Fruit fly (Drosophila melanogaster) whole organism, embryonic: ENCODE results near the gene ATPsynO.
A peak's percentile ranks its signal among the peaks of the same experiment; 100 is the strongest.

Source experiments
- Aef1 ChIP-seq: fragments of 200-800 bp; sonication (Bioruptor generic); IDR thresholded peaks from 3 replicates; pipeline ENCODE4 v1.3.6; 2022; ENCODE audit warnings: missing biosample characterization, missing genetic modification characterization
- Atf3 ChIP-seq: fragments of 200-800 bp; sonication (Bioruptor generic); optimal IDR thresholded peaks from 3 replicates; lab custom pipeline; 2016; ENCODE audit warnings: missing biosample characterization, missing genetic modification characterization
- CG10209 ChIP-seq: fragments of 200-800 bp; sonication (Bioruptor generic); optimal IDR thresholded peaks from 3 replicates; lab custom pipeline; 2017; ENCODE audit warnings: missing biosample characterization, mild to moderate bottlenecking, missing genetic modification characterization, missing genetic modification reagents
- CG11504 ChIP-seq: fragments of 200-800 bp; sonication (Bioruptor generic); optimal IDR thresholded peaks from 3 replicates; lab custom pipeline; 2019; ENCODE audit warnings: missing biosample characterization, mild to moderate bottlenecking, missing genetic modification characterization, moderate library complexity
- CG12155 ChIP-seq: fragments of 200-800 bp; sonication (Bioruptor generic); optimal IDR thresholded peaks from 3 replicates; lab custom pipeline; 2016; ENCODE audit warnings: missing biosample characterization, missing genetic modification characterization
- CG1233 ChIP-seq: fragments of 200-800 bp; sonication (Bioruptor generic); optimal IDR thresholded peaks from 4 replicates; lab custom pipeline; 2018; ENCODE audit warnings: missing biosample characterization, mild to moderate bottlenecking, missing genetic modification characterization
- CG13296 ChIP-seq: fragments of 200-800 bp; sonication (Bioruptor generic); optimal IDR thresholded peaks from 3 replicates; lab custom pipeline; 2018; ENCODE audit warnings: missing biosample characterization, mild to moderate bottlenecking, missing genetic modification characterization
- CG17829 ChIP-seq: fragments of 200-800 bp; optimal IDR thresholded peaks from 2 replicates; lab custom pipeline; 2019; ENCODE audit warnings: missing biosample characterization, mild to moderate bottlenecking, missing genetic modification characterization, moderate library complexity
- CG2678 ChIP-seq: fragments of 200-800 bp; sonication (Bioruptor generic); optimal IDR thresholded peaks from 3 replicates; lab custom pipeline; 2019; ENCODE audit warnings: missing biosample characterization, mild to moderate bottlenecking, missing genetic modification characterization, moderate library complexity
- CG34376 ChIP-seq: fragments of 200-800 bp; sonication (Bioruptor generic); optimal IDR thresholded peaks from 2 replicates; lab custom pipeline; 2018; ENCODE audit warnings: missing biosample characterization, mild to moderate bottlenecking, missing genetic modification characterization
- CG4707 ChIP-seq: fragments of 200-800 bp; sonication (Bioruptor generic); optimal IDR thresholded peaks from 2 replicates; lab custom pipeline; 2018; ENCODE audit warnings: missing biosample characterization, mild to moderate bottlenecking, missing genetic modification characterization, moderate library complexity
- CG8281 ChIP-seq: fragments of 200-800 bp; sonication (Bioruptor generic); optimal IDR thresholded peaks from 2 replicates; lab custom pipeline; 2018; ENCODE audit warnings: missing biosample characterization, mild to moderate bottlenecking, missing genetic modification characterization, moderate library complexity
- CG8290 ChIP-seq, 3 experiments: fragments of 200-800 bp; sonication (Bioruptor generic); optimal IDR thresholded peaks; 2 replicates each; lab custom pipeline; 2016 to 2019; ENCODE audit warnings: missing biosample characterization in 3 of 3, missing genetic modification characterization in 3 of 3, mild to moderate bottlenecking in 2 of 3, moderate library complexity in 1 of 3
- CG8478 ChIP-seq: fragments of >200 bp; optimal IDR thresholded peaks from 2 replicates; lab custom pipeline; 2018
- CG8944 ChIP-seq: fragments of 200-800 bp; sonication (Bioruptor generic); optimal IDR thresholded peaks from 3 replicates; lab custom pipeline; 2016; ENCODE audit warnings: missing biosample characterization, missing genetic modification characterization
- D19B ChIP-seq: fragments of 200-800 bp; sonication (Bioruptor generic); optimal IDR thresholded peaks from 2 replicates; lab custom pipeline; 2017; ENCODE audit warnings: missing biosample characterization, mild to moderate bottlenecking, missing genetic modification characterization
- Fer3 ChIP-seq: fragments of 200-800 bp; sonication (Bioruptor generic); optimal IDR thresholded peaks from 2 replicates; lab custom pipeline; 2018; ENCODE audit warnings: missing biosample characterization, mild to moderate bottlenecking, missing genetic modification characterization, moderate library complexity
- HLH4C ChIP-seq: fragments of 200-800 bp; sonication (Bioruptor generic); IDR thresholded peaks from 3 replicates; pipeline ENCODE4 v1.3.6; 2022; ENCODE audit warnings: missing biosample characterization, missing genetic modification characterization; ENCODE audit not compliant: partially characterized antibody
- HLH54F ChIP-seq: fragments of 200-800 bp; sonication (Bioruptor generic); optimal IDR thresholded peaks from 3 replicates; lab custom pipeline; 2016; ENCODE audit warnings: missing biosample characterization, missing genetic modification characterization
- Meics ChIP-seq: fragments of 200-800 bp; sonication (Bioruptor generic); optimal IDR thresholded peaks from 2 replicates; lab custom pipeline; 2017; ENCODE audit warnings: missing biosample characterization, mild to moderate bottlenecking, missing genetic modification characterization
- NK7.1 ChIP-seq: fragments of 200-800 bp; sonication (Bioruptor generic); optimal IDR thresholded peaks from 3 replicates; lab custom pipeline; 2016; ENCODE audit warnings: missing biosample characterization, missing genetic modification characterization
- NfI ChIP-seq: fragments of 200-800 bp; sonication (Bioruptor generic); optimal IDR thresholded peaks from 3 replicates; lab custom pipeline; 2018; ENCODE audit warnings: missing biosample characterization, mild to moderate bottlenecking, missing genetic modification characterization, moderate library complexity
- Sox102F ChIP-seq: fragments of 200-800 bp; sonication (Bioruptor generic); optimal IDR thresholded peaks from 2 replicates; lab custom pipeline; 2018; ENCODE audit warnings: missing biosample characterization, mild to moderate bottlenecking, missing genetic modification characterization, moderate library complexity
- Vsx1 ChIP-seq: fragments of 200-800 bp; sonication (Bioruptor generic); optimal IDR thresholded peaks from 2 replicates; lab custom pipeline; 2017; ENCODE audit warnings: missing biosample characterization, mild to moderate bottlenecking, missing genetic modification characterization, missing genetic modification reagents
- bcd ChIP-seq: fragments of 200-800 bp; sonication (Bioruptor generic); optimal IDR thresholded peaks from 2 replicates; lab custom pipeline; 2017; ENCODE audit warnings: missing biosample characterization, mild to moderate bottlenecking, missing genetic modification characterization
- br ChIP-seq: fragments of >200 bp; optimal IDR thresholded peaks from 2 replicates; lab custom pipeline; 2017
- bsh ChIP-seq, 2 experiments: fragments of 200-800 bp; sonication (Bioruptor generic); optimal IDR thresholded peaks; 2 replicates each; lab custom pipeline; 2017 to 2018; ENCODE audit warnings: mild to moderate bottlenecking in 2 of 2, missing biosample characterization in 2 of 2, missing genetic modification characterization in 2 of 2, moderate library complexity in 1 of 2
- cato ChIP-seq: fragments of 200-800 bp; sonication (Bioruptor generic); optimal IDR thresholded peaks from 2 replicates; lab custom pipeline; 2016; ENCODE audit warnings: missing biosample characterization, missing genetic modification characterization, borderline replicate concordance
- crc ChIP-seq: fragments of 200-800 bp; sonication (Bioruptor generic); optimal IDR thresholded peaks from 2 replicates; lab custom pipeline; 2016; ENCODE audit warnings: missing biosample characterization, missing genetic modification characterization
- dmrt99B ChIP-seq: fragments of 200-800 bp; sonication (Bioruptor generic); optimal IDR thresholded peaks from 2 replicates; lab custom pipeline; 2018; ENCODE audit warnings: missing biosample characterization, mild to moderate bottlenecking, missing genetic modification characterization, moderate library complexity
- dpn ChIP-seq, 2 experiments: fragments of 200-800 bp; sonication (Bioruptor generic); optimal IDR thresholded peaks; 3 replicates each; lab custom pipeline; 2016; ENCODE audit warnings: missing biosample characterization in 2 of 2, missing genetic modification characterization in 2 of 2
- fd3F ChIP-seq: fragments of 200-800 bp; sonication (Bioruptor generic); optimal IDR thresholded peaks from 2 replicates; lab custom pipeline; 2018; ENCODE audit warnings: missing biosample characterization, mild to moderate bottlenecking, missing genetic modification characterization, moderate library complexity
- gem ChIP-seq: fragments of 200-800 bp; sonication (Bioruptor generic); optimal IDR thresholded peaks from 2 replicates; lab custom pipeline; 2019; ENCODE audit warnings: missing biosample characterization, mild to moderate bottlenecking, missing genetic modification characterization, moderate library complexity
- lilli ChIP-seq: fragments of 200-800 bp; sonication (Bioruptor generic); optimal IDR thresholded peaks from 3 replicates; lab custom pipeline; 2016; ENCODE audit warnings: missing biosample characterization, missing genetic modification characterization
- mirr ChIP-seq: fragments of 200-800 bp; sonication (Bioruptor generic); optimal IDR thresholded peaks from 3 replicates; lab custom pipeline; 2018; ENCODE audit warnings: missing biosample characterization, mild to moderate bottlenecking, missing genetic modification characterization
- onecut ChIP-seq: fragments of 200-800 bp; sonication (Bioruptor generic); IDR thresholded peaks from 2 replicates; pipeline ENCODE4 v1.3.6; 2022; ENCODE audit warnings: missing biosample characterization, missing genetic modification characterization
- pan ChIP-seq, 4 experiments: fragments of >200 bp in 3 of 4; fragments of 200-800 bp in 1 of 4; sonication (Bioruptor generic) in 1 of 4; optimal IDR thresholded peaks in 3 of 4; IDR thresholded peaks in 1 of 4; 2 replicates each; pipeline versions ENCODE4 v1.3.6 to Lab custom; 2017 to 2022; ENCODE audit warnings: missing biosample characterization in 2 of 4, missing genetic modification characterization in 2 of 4, mixed read lengths in 1 of 4
- pb ChIP-seq: fragments of 200-800 bp; sonication (Bioruptor generic); optimal IDR thresholded peaks from 3 replicates; lab custom pipeline; 2016; ENCODE audit warnings: missing biosample characterization, missing genetic modification characterization
- pnt ChIP-seq: fragments of 200-800 bp; sonication (Bioruptor generic); optimal IDR thresholded peaks from 3 replicates; lab custom pipeline; 2016; ENCODE audit warnings: missing biosample characterization, missing genetic modification characterization
- pros ChIP-seq: fragments of 200-800 bp; sonication (Bioruptor generic); optimal IDR thresholded peaks from 3 replicates; lab custom pipeline; 2019; ENCODE audit warnings: missing biosample characterization, mild to moderate bottlenecking, missing genetic modification characterization, moderate library complexity
- repo ChIP-seq: fragments of 200-800 bp; sonication (Bioruptor generic); optimal IDR thresholded peaks from 2 replicates; lab custom pipeline; 2016; ENCODE audit warnings: missing biosample characterization, missing genetic modification characterization
- slbo ChIP-seq: fragments of 200-800 bp; sonication (Bioruptor generic); IDR thresholded peaks from 2 replicates; pipeline ENCODE4 v1.3.6; 2022; ENCODE audit warnings: missing biosample characterization, missing genetic modification characterization
- sob ChIP-seq: fragments of 200-800 bp; sonication (Bioruptor generic); IDR thresholded peaks from 2 replicates; pipeline ENCODE4 v1.3.6; 2022; ENCODE audit warnings: missing biosample characterization, missing genetic modification characterization
- stc ChIP-seq: fragments of 200-800 bp; sonication (Bioruptor generic); IDR thresholded peaks from 2 replicates; pipeline ENCODE4 v1.3.6; 2022; ENCODE audit warnings: missing biosample characterization, missing genetic modification characterization
- sug ChIP-seq: fragments of 200-800 bp; optimal IDR thresholded peaks from 2 replicates; lab custom pipeline; 2019; ENCODE audit warnings: missing biosample characterization, mild to moderate bottlenecking, missing genetic modification characterization, moderate library complexity
- tup ChIP-seq: fragments of 200-800 bp; sonication (Bioruptor generic); optimal IDR thresholded peaks from 2 replicates; lab custom pipeline; 2016; ENCODE audit warnings: missing biosample characterization, mild to moderate bottlenecking, missing genetic modification characterization, moderate library complexity
- tx ChIP-seq: fragments of 200-800 bp; sonication (Bioruptor generic); optimal IDR thresholded peaks from 2 replicates; lab custom pipeline; 2016; ENCODE audit warnings: missing biosample characterization, missing genetic modification characterization
- unpg ChIP-seq: fragments of 200-800 bp; sonication (Bioruptor generic); optimal IDR thresholded peaks from 3 replicates; lab custom pipeline; 2018; ENCODE audit warnings: missing biosample characterization, mild to moderate bottlenecking, missing genetic modification characterization, moderate library complexity

The ATPsynO gene

DNA sequence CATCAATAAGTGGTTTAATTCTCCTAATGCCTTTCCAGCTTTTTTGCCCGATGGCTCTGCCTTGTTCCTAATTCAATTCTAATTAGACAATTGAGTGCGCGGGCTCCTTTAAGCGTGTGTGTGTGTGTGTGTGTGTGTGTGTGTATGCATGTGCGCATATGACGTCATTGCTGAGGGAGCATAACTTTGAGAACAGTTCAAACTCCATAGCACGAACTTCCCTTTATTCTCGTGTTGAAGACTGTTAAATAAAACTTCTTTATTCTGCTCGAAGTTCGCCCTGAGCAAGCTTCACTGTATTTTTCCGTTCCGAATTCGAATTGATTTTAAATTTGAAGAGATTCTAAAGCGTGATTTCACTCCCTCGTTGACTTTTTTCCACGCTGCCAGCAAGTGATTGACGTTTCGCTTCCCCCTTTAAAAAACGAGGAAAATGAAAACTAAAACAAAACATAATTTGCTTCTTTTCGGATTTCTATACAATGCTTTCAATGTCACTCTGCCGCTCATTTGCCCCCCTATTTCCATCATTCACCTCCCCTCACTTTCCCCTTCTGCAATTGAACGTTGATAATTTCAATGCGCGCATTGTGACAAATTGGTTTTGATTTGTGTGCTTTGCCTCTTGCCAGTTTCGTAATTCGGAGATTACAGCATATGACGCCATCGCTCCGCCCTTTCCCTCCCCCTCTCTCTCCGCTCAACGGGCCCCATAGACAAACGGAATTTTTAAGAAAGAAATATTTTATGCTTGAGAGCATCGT is 27.0 kb downstream of the ATPsynO start (continued):
- TF ChIP-seq slbo (GFP tag; lab: Robert Waterston, UW) (no peak), NfI (peak; percentile 27), dpn (GFP tag; optimal IDR thresholded peaks at IDR 0.05; lab: Kevin White, UChicago) (peak; percentile 17 to 39), bsh (GFP tag; optimal IDR thresholded peaks at IDR 0.05; lab: Kevin White, UChicago) (peak in 1 of 2 experiments; percentile 49), bcd (GFP tag; lab: Kevin White, UChicago) (peak; percentile 18), CG11504 (tag; lab: Kevin White, UChicago) (peak; percentile 32), pros (GFP tag; lab: Kevin White, UChicago) (peak; percentile 3), sug (tag; lab: Kevin White, UChicago) (peak; percentile 48), br (lab: Kevin White, UChicago) (no peak), HLH4C (no peak), tx (no peak), stc (GFP tag; lab: Robert Waterston, UW) (no peak), D19B (GFP tag; lab: Kevin White, UChicago) (no peak), crc (GFP tag; lab: Kevin White, UChicago) (peak; percentile 20), pb (no peak), CG4707 (GFP tag; lab: Kevin White, UChicago) (no peak), CG10209 (GFP tag; lab: Kevin White, UChicago) (peak; percentile 8), sob (GFP tag; lab: Robert Waterston, UW) (no peak), mirr (GFP tag; lab: Kevin White, UChicago) (peak; percentile 58), Meics (GFP tag; lab: Kevin White, UChicago) (peak; percentile 50), tup (GFP tag; lab: Kevin White, UChicago) (no peak), CG34376 (peak; percentile 63), Fer3 (tag; lab: Kevin White, UChicago) (peak; percentile 25), CG8281 (peak; percentile 41), CG17829 (tag; lab: Kevin White, UChicago) (peak; percentile 9), unpg (GFP tag; lab: Kevin White, UChicago) (peak; percentile 44), Aef1 (GFP tag; lab: Robert Waterston, UW) (no peak), HLH54F (GFP tag; lab: Kevin White, UChicago) (peak; percentile 6), cato (GFP tag; lab: Kevin White, UChicago) (no peak), CG8944 (GFP tag; lab: Kevin White, UChicago) (no peak), pan (optimal IDR thresholded peaks at IDR 0.05; lab: Kevin White, UChicago) (no peak), pan (GFP tag; optimal IDR thresholded peaks at IDR 0.05 in 1 of 2, IDR thresholded peaks at IDR 0.05 in 1 of 2) (no peak), Sox102F (GFP tag; lab: Kevin White, UChicago) (no peak), Atf3 (GFP tag; lab: Kevin White, UChicago) (peak; percentile 47), NK7.1 (GFP tag; lab: Kevin White, UChicago) (no peak), gem (tag; lab: Kevin White, UChicago) (peak; percentile 43), CG1233 (GFP tag; lab: Kevin White, UChicago) (no peak), CG8290 (GFP tag; optimal IDR thresholded peaks at IDR 0.05; lab: Kevin White, UChicago) (no peak), CG8290 (tag; optimal IDR thresholded peaks at IDR 0.05; lab: Kevin White, UChicago) (peak in 1 of 2 experiments; percentile 53), CG13296 (GFP tag; lab: Kevin White, UChicago) (no peak), CG2678 (tag; lab: Kevin White, UChicago) (peak; percentile 43), onecut (GFP tag; lab: Robert Waterston, UW) (peak; percentile 42), pnt (GFP tag; lab: Kevin White, UChicago) (peak; percentile 20), lilli (GFP tag; lab: Kevin White, UChicago) (peak; percentile 62), fd3F (GFP tag; lab: Kevin White, UChicago) (no peak), CG12155 (GFP tag; lab: Kevin White, UChicago) (peak; percentile 31), repo (peak; percentile 17), CG8478 (lab: Kevin White, UChicago) (no peak), dmrt99B (peak; percentile 30), Vsx1 (GFP tag; lab: Kevin White, UChicago) (no peak)
